Fruit fly (Drosophila melanogaster) whole organism, embryonic: ENCODE measurements around the gene deltaCOP.

Experiments
- Atf6 ChIP-seq: fragments of 200-800 bp; sonication (Bioruptor generic); IDR thresholded peaks from 2 replicates; pipeline ENCODE4 v1.3.6; 2022; ENCODE audit warnings: missing biosample characterization, missing genetic modification characterization
- CG17612 ChIP-seq: fragments of 200-800 bp; sonication (Bioruptor generic); IDR thresholded peaks from 2 replicates; pipeline ENCODE4 v1.3.6; 2022; ENCODE audit warnings: missing biosample characterization, missing genetic modification characterization
- CG2116 ChIP-seq: fragments of 200-800 bp; sonication (Bioruptor generic); optimal IDR thresholded peaks from 3 replicates; lab custom pipeline; 2018; ENCODE audit warnings: missing biosample characterization, mild to moderate bottlenecking, missing genetic modification characterization
- CG3838 ChIP-seq: fragments of 200-800 bp; sonication (Bioruptor generic); optimal IDR thresholded peaks from 3 replicates; lab custom pipeline; 2016; ENCODE audit warnings: missing biosample characterization, missing genetic modification characterization
- CG4424 ChIP-seq: fragments of 200-800 bp; sonication (Bioruptor generic); optimal IDR thresholded peaks from 3 replicates; lab custom pipeline; 2016; ENCODE audit warnings: missing biosample characterization, missing genetic modification characterization
- Dfd ChIP-seq, 2 experiments: fragments of >200 bp; optimal IDR thresholded peaks; 2 replicates each; lab custom pipeline; 2017; ENCODE audit warnings: missing biosample characterization in 2 of 2, missing genetic modification characterization in 2 of 2
- fru ChIP-seq: fragments of >200 bp; optimal IDR thresholded peaks from 2 replicates; lab custom pipeline; 2017
- hkb ChIP-seq, 2 experiments: fragments of 200-800 bp in 1 of 2; fragments of >200 bp in 1 of 2; sonication (Bioruptor generic) in 1 of 2; IDR thresholded peaks in 1 of 2; optimal IDR thresholded peaks in 1 of 2; 2 replicates each; pipeline versions ENCODE4 v1.3.6 to Lab custom; 2017 to 2022; ENCODE audit warnings: missing biosample characterization in 1 of 2, missing genetic modification characterization in 1 of 2

DNA sequence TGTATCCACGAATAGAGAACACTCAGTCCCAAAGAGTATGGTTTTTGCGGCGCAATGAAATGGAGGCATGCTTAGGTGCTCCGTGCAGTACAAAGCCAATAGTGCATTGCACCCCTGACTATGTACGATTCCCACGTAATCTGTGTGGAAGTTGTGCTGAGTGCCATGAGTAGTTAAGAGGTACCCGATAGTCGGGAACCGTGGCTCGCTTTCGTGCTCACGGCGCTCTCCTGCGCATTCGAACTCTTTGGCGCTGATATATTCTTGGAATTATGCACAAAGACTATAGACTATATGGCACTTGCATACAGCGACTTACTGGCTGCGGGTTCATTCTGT, 37.0 kb downstream of the deltaCOP start:
- no peak for TF ChIP-seq CG4424 (GFP tag; lab: Kevin White, UChicago)
- TF ChIP-seq fru: no peak
- TF ChIP-seq CG17612 (GFP tag; lab: Robert Waterston, UW): no peak
- TF ChIP-seq CG2116 (GFP tag; lab: Kevin White, UChicago): no peak
- TF ChIP-seq hkb (optimal IDR thresholded peaks at IDR 0.05; lab: Kevin White, UChicago): no peak
- TF ChIP-seq hkb (GFP tag; IDR thresholded peaks at IDR 0.05; lab: Robert Waterston, UW): 0 out of 2 replicates have a peak, but pooled peaks have one; percentile 13
- TF ChIP-seq CG3838 (GFP tag; lab: Kevin White, UChicago): no peak
- TF ChIP-seq Atf6 (GFP tag; lab: Robert Waterston, UW): no peak; the same call in 1 of the 2 replicates
- no peak for TF ChIP-seq Dfd (GFP tag; optimal IDR thresholded peaks at IDR 0.05; lab: Kevin White, UChicago)
